Fruit fly (Drosophila melanogaster) whole organism, embryonic: ENCODE results near the gene Bsg.

Source experiments
- Asciz ChIP-seq: fragments of 200-800 bp; sonication (Bioruptor generic); optimal IDR thresholded peaks from 2 replicates; lab custom pipeline; 2017; ENCODE audit warnings: missing biosample characterization, mild to moderate bottlenecking, missing genetic modification characterization, missing genetic modification reagents
- CG10267 ChIP-seq: fragments of 200-800 bp; sonication (Bioruptor generic); optimal IDR thresholded peaks from 2 replicates; lab custom pipeline; 2018; ENCODE audit warnings: missing biosample characterization, mild to moderate bottlenecking, missing genetic modification characterization, moderate library complexity
- CG11723 ChIP-seq: fragments of 200-800 bp; sonication (Bioruptor generic); optimal IDR thresholded peaks from 2 replicates; lab custom pipeline; 2017; ENCODE audit warnings: missing biosample characterization, mild to moderate bottlenecking, missing genetic modification characterization
- CG12942 ChIP-seq: fragments of 200-800 bp; sonication (Bioruptor generic); optimal IDR thresholded peaks from 3 replicates; lab custom pipeline; 2016; ENCODE audit warnings: missing biosample characterization, missing genetic modification characterization
- CG15514 ChIP-seq: fragments of 200-800 bp; sonication (Bioruptor generic); optimal IDR thresholded peaks from 3 replicates; lab custom pipeline; 2017; ENCODE audit warnings: missing biosample characterization, missing genetic modification characterization, mild to moderate bottlenecking, moderate library complexity, missing genetic modification reagents
- CG1602 ChIP-seq: fragments of 200-800 bp; sonication (Bioruptor generic); optimal IDR thresholded peaks from 3 replicates; lab custom pipeline; 2016; ENCODE audit warnings: missing biosample characterization, missing genetic modification characterization
- CG16779 ChIP-seq: fragments of 200-800 bp; sonication (Bioruptor generic); IDR thresholded peaks from 2 replicates; pipeline ENCODE4 v1.3.6; 2022; ENCODE audit warnings: missing biosample characterization, missing genetic modification characterization
- CG16815 ChIP-seq: fragments of 200-800 bp; sonication (Bioruptor generic); optimal IDR thresholded peaks from 3 replicates; lab custom pipeline; 2017; ENCODE audit warnings: missing biosample characterization, mild to moderate bottlenecking, missing genetic modification characterization
- CG18476 ChIP-seq: fragments of 200-800 bp; sonication (Bioruptor generic); optimal IDR thresholded peaks from 2 replicates; lab custom pipeline; 2016; ENCODE audit warnings: missing biosample characterization, mild to moderate bottlenecking, missing genetic modification characterization
- CG2875 ChIP-seq: fragments of 200-800 bp; sonication (Bioruptor generic); optimal IDR thresholded peaks from 2 replicates; lab custom pipeline; 2017; ENCODE audit warnings: missing biosample characterization, mild to moderate bottlenecking, missing genetic modification characterization, missing genetic modification reagents
- CG30403 ChIP-seq: fragments of 200-800 bp; sonication (Bioruptor generic); optimal IDR thresholded peaks from 3 replicates; lab custom pipeline; 2016; ENCODE audit warnings: missing biosample characterization, missing genetic modification characterization
- CG3847 ChIP-seq: fragments of 200-800 bp; sonication (Bioruptor generic); IDR thresholded peaks from 2 replicates; pipeline ENCODE4 v1.3.6; 2022; ENCODE audit warnings: missing biosample characterization, missing genetic modification characterization
- CG4707 ChIP-seq: fragments of 200-800 bp; sonication (Bioruptor generic); optimal IDR thresholded peaks from 2 replicates; lab custom pipeline; 2018; ENCODE audit warnings: missing biosample characterization, mild to moderate bottlenecking, missing genetic modification characterization, moderate library complexity
- CG6254 ChIP-seq: fragments of 200-800 bp; sonication (Bioruptor generic); optimal IDR thresholded peaks from 3 replicates; lab custom pipeline; 2017; ENCODE audit warnings: mild to moderate bottlenecking, missing biosample characterization, missing genetic modification reagents, missing genetic modification characterization
- CG6683 ChIP-seq: fragments of 200-800 bp; sonication (Bioruptor generic); optimal IDR thresholded peaks from 2 replicates; lab custom pipeline; 2017; ENCODE audit warnings: missing biosample characterization, mild to moderate bottlenecking, missing genetic modification characterization, missing genetic modification reagents
- CG7745 ChIP-seq: fragments of 200-800 bp; sonication (Bioruptor generic); optimal IDR thresholded peaks from 2 replicates; lab custom pipeline; 2018; ENCODE audit warnings: missing biosample characterization, mild to moderate bottlenecking, missing genetic modification characterization, moderate library complexity
- CG7963 ChIP-seq: fragments of 200-800 bp; sonication (Bioruptor generic); IDR thresholded peaks from 3 replicates; pipeline ENCODE4 v1.3.6; 2022; ENCODE audit warnings: missing biosample characterization, missing genetic modification characterization; ENCODE audit not compliant: partially characterized antibody
- CG8359 ChIP-seq: fragments of 200-800 bp; sonication (Bioruptor generic); optimal IDR thresholded peaks from 2 replicates; lab custom pipeline; 2017; ENCODE audit warnings: missing biosample characterization, mild to moderate bottlenecking, missing genetic modification characterization, borderline replicate concordance
- CG8924 ChIP-seq: fragments of 200-800 bp; optimal IDR thresholded peaks from 3 replicates; lab custom pipeline; 2019; ENCODE audit warnings: missing biosample characterization, mild to moderate bottlenecking, missing genetic modification characterization, moderate library complexity
- CG9437 ChIP-seq: fragments of 200-800 bp; sonication (Bioruptor generic); optimal IDR thresholded peaks from 2 replicates; lab custom pipeline; 2018; ENCODE audit warnings: missing biosample characterization, mild to moderate bottlenecking, missing genetic modification characterization
- Dfd ChIP-seq, 2 experiments: fragments of >200 bp; optimal IDR thresholded peaks; 2 replicates each; lab custom pipeline; 2017; ENCODE audit warnings: missing biosample characterization in 2 of 2, missing genetic modification characterization in 2 of 2
- Doc2 ChIP-seq: fragments of 200-800 bp; sonication (Bioruptor generic); IDR thresholded peaks from 2 replicates; pipeline ENCODE4 v1.3.6; 2022; ENCODE audit warnings: missing biosample characterization, missing genetic modification characterization
- GATAe ChIP-seq: fragments of 200-800 bp; sonication (Bioruptor generic); conservative IDR thresholded peaks from 2 replicates; pipeline ENCODE4 v1.3.6; 2022; ENCODE audit warnings: missing biosample characterization, missing genetic modification characterization
- Jarid2 ChIP-seq: fragments of 200-800 bp; sonication (Bioruptor generic); optimal IDR thresholded peaks from 3 replicates; lab custom pipeline; 2017; ENCODE audit warnings: mild to moderate bottlenecking, missing biosample characterization, missing genetic modification reagents, missing genetic modification characterization
- Lim3 ChIP-seq: fragments of 200-800 bp; sonication (Bioruptor generic); IDR thresholded peaks from 2 replicates; pipeline ENCODE4 v1.3.6; 2022; ENCODE audit warnings: missing biosample characterization, missing genetic modification characterization
- Mes4 ChIP-seq: fragments of 200-800 bp; sonication (Bioruptor generic); optimal IDR thresholded peaks from 2 replicates; lab custom pipeline; 2016; ENCODE audit warnings: missing biosample characterization, missing genetic modification characterization
- Oli ChIP-seq: fragments of 200-800 bp; sonication (Bioruptor generic); optimal IDR thresholded peaks from 2 replicates; lab custom pipeline; 2018; ENCODE audit warnings: missing biosample characterization, mild to moderate bottlenecking, missing genetic modification characterization, moderate library complexity
- Ravus ChIP-seq: fragments of 200-800 bp; sonication (Bioruptor generic); IDR thresholded peaks from 2 replicates; pipeline ENCODE4 v1.3.6; 2022; ENCODE audit warnings: missing biosample characterization, missing genetic modification characterization
- Rfx ChIP-seq: fragments of 200-800 bp; sonication (Bioruptor generic); IDR thresholded peaks from 2 replicates; pipeline ENCODE4 v1.3.6; 2022; ENCODE audit warnings: missing biosample characterization, missing genetic modification characterization
- Sox100B ChIP-seq: fragments of 200-800 bp; sonication (Bioruptor generic); optimal IDR thresholded peaks from 3 replicates; lab custom pipeline; 2018; ENCODE audit warnings: missing biosample characterization, mild to moderate bottlenecking, missing genetic modification characterization
- bsh ChIP-seq, 2 experiments: fragments of 200-800 bp; sonication (Bioruptor generic); optimal IDR thresholded peaks; 2 replicates each; lab custom pipeline; 2017 to 2018; ENCODE audit warnings: mild to moderate bottlenecking in 2 of 2, missing biosample characterization in 2 of 2, missing genetic modification characterization in 2 of 2, moderate library complexity in 1 of 2
- chif ChIP-seq, 2 experiments: fragments of 200-800 bp; sonication (Bioruptor generic); optimal IDR thresholded peaks; 3 replicates each; lab custom pipeline; 2016; ENCODE audit warnings: missing biosample characterization in 2 of 2, missing genetic modification characterization in 2 of 2
- chm ChIP-seq: fragments of 200-800 bp; sonication (Bioruptor generic); IDR thresholded peaks from 2 replicates; pipeline ENCODE4 v1.3.6; 2022; ENCODE audit warnings: missing biosample characterization, missing genetic modification characterization
- croc ChIP-seq: fragments of 200-800 bp; sonication (Bioruptor generic); conservative IDR thresholded peaks from 3 replicates; pipeline ENCODE4 v1.3.6; 2022; ENCODE audit warnings: missing biosample characterization, missing genetic modification characterization
- dimm ChIP-seq: fragments of 200-800 bp; sonication (Bioruptor generic); IDR thresholded peaks from 2 replicates; pipeline ENCODE4 v1.3.6; 2022; ENCODE audit warnings: missing biosample characterization, missing genetic modification characterization
- dmrt11E ChIP-seq: fragments of 200-800 bp; sonication (Bioruptor generic); optimal IDR thresholded peaks from 3 replicates; lab custom pipeline; 2018; ENCODE audit warnings: missing biosample characterization, mild to moderate bottlenecking, missing genetic modification characterization, moderate library complexity
- exex ChIP-seq: fragments of 200-800 bp; sonication (Bioruptor generic); optimal IDR thresholded peaks from 4 replicates; lab custom pipeline; 2018; ENCODE audit warnings: missing biosample characterization, mild to moderate bottlenecking, missing genetic modification characterization, moderate library complexity
- fd102C ChIP-seq: fragments of 200-800 bp; sonication (Bioruptor generic); optimal IDR thresholded peaks from 2 replicates; lab custom pipeline; 2018; ENCODE audit warnings: missing biosample characterization, mild to moderate bottlenecking, missing genetic modification characterization, moderate library complexity
- fd3F ChIP-seq: fragments of 200-800 bp; sonication (Bioruptor generic); optimal IDR thresholded peaks from 2 replicates; lab custom pipeline; 2018; ENCODE audit warnings: missing biosample characterization, mild to moderate bottlenecking, missing genetic modification characterization, moderate library complexity
- ftz-f1 ChIP-seq: fragments of 200-800 bp; sonication (Bioruptor generic); optimal IDR thresholded peaks from 2 replicates; lab custom pipeline; 2016; ENCODE audit warnings: missing biosample characterization, missing genetic modification characterization
- her ChIP-seq: fragments of 200-800 bp; sonication (Bioruptor generic); optimal IDR thresholded peaks from 2 replicates; lab custom pipeline; 2016; ENCODE audit warnings: missing biosample characterization, missing genetic modification characterization
- odd ChIP-seq: fragments of 200-800 bp; sonication (Bioruptor generic); optimal IDR thresholded peaks from 2 replicates; lab custom pipeline; 2017; ENCODE audit warnings: missing biosample characterization, mild to moderate bottlenecking, missing genetic modification characterization
- pho ChIP-seq: fragments of 200-800 bp; sonication (Bioruptor generic); optimal IDR thresholded peaks from 2 replicates; lab custom pipeline; 2016; ENCODE audit warnings: missing biosample characterization, missing genetic modification characterization
- row ChIP-seq: fragments of 200-800 bp; sonication (Bioruptor generic); IDR thresholded peaks from 3 replicates; pipeline ENCODE4 v1.3.6; 2022; ENCODE audit warnings: missing biosample characterization, missing genetic modification characterization
- salm ChIP-seq: fragments of 200-800 bp; sonication (Bioruptor generic); optimal IDR thresholded peaks from 2 replicates; lab custom pipeline; 2018; ENCODE audit warnings: missing biosample characterization, mild to moderate bottlenecking, missing genetic modification characterization
- scrt ChIP-seq: fragments of 200-800 bp; sonication (Bioruptor generic); optimal IDR thresholded peaks from 2 replicates; lab custom pipeline; 2018; ENCODE audit warnings: missing biosample characterization, mild to moderate bottlenecking, missing genetic modification characterization, moderate library complexity
- sima ChIP-seq: fragments of 200-800 bp; sonication (Bioruptor generic); optimal IDR thresholded peaks from 2 replicates; lab custom pipeline; 2016; ENCODE audit warnings: missing biosample characterization, missing genetic modification characterization
- tap ChIP-seq: fragments of 200-800 bp; optimal IDR thresholded peaks from 3 replicates; lab custom pipeline; 2019; ENCODE audit warnings: missing biosample characterization, mild to moderate bottlenecking, missing genetic modification characterization, moderate library complexity
- ttk ChIP-seq: fragments of 200-800 bp; sonication (Bioruptor generic); IDR thresholded peaks from 2 replicates; pipeline ENCODE4 v2.1.2; 2022; ENCODE audit warnings: missing biosample characterization, missing genetic modification characterization
- wor ChIP-seq: fragments of 200-800 bp; sonication (Bioruptor generic); IDR thresholded peaks from 2 replicates; pipeline ENCODE4 v1.3.6; 2022; ENCODE audit warnings: missing biosample characterization, missing genetic modification characterization
- zfh1 ChIP-seq: fragments of 200-800 bp; sonication (Bioruptor generic); IDR thresholded peaks from 3 replicates; pipeline ENCODE4 v1.3.6; 2022; ENCODE audit warnings: missing biosample characterization, missing genetic modification characterization

Bsg gene

DNA sequence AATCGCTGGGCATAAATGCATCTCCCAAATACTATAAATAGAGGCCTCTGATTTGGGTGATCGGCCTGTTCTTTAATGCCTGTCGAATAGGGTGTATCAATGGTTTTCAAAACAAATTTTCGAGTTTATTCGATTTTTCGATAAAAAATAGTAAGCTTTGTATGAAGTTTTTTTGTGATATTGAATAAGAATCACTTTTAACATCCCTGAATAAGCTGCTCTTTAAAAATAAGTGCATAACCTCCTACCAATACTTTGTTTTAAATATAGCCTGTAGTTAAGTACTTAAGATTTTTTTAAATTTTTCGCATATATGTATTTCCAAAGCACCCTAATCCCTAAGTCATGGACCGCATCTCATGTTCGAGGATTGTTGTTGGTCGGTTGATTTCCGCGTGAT is 2.6 kb upstream of the Bsg start (continued):
- TF ChIP-seq CG18476 (GFP tag; lab: Kevin White, UChicago) (no peak), CG9437 (GFP tag; lab: Kevin White, UChicago) (peak; percentile 8), Lim3 (GFP tag; lab: Robert Waterston, UW) (no peak), Rfx (no peak), Dfd (GFP tag; optimal IDR thresholded peaks at IDR 0.05; lab: Kevin White, UChicago) (no peak), Asciz (GFP tag; lab: Kevin White, UChicago) (no peak), exex (tag; lab: Kevin White, UChicago) (no peak), row (peak; percentile 37; the same call in 1 of the 3 replicates), Ravus (no peak), her (GFP tag; lab: Kevin White, UChicago) (no peak), CG3847 (GFP tag; lab: Robert Waterston, UW) (no peak), CG6254 (GFP tag; lab: Kevin White, UChicago) (no peak), CG10267 (tag; lab: Kevin White, UChicago) (peak; percentile 12), odd (GFP tag; lab: Kevin White, UChicago) (peak; percentile 12), CG12942 (GFP tag; lab: Kevin White, UChicago) (no peak), fd3F (GFP tag; lab: Kevin White, UChicago) (no peak), CG8924 (peak; percentile 67), CG7745 (tag; lab: Kevin White, UChicago) (no peak), scrt (GFP tag; lab: Kevin White, UChicago) (no peak), Doc2 (GFP tag; lab: Robert Waterston, UW) (no peak), ftz-f1 (GFP tag; lab: Kevin White, UChicago) (no peak), CG4707 (GFP tag; lab: Kevin White, UChicago) (peak; percentile 30), Mes4 (GFP tag; lab: Kevin White, UChicago) (peak; percentile 15), dimm (no peak), CG11723 (GFP tag; lab: Kevin White, UChicago) (peak; percentile 0), chif (GFP tag; optimal IDR thresholded peaks at IDR 0.05; lab: Kevin White, UChicago) (peak in 1 of 2 experiments; percentile 18), CG6683 (no peak), zfh1 (no peak; the same call in 2 of the 3 replicates), dmrt11E (tag; lab: Kevin White, UChicago) (peak; percentile 37), CG1602 (GFP tag; lab: Kevin White, UChicago) (peak; percentile 2), Jarid2 (GFP tag; lab: Kevin White, UChicago) (no peak), CG8359 (GFP tag; lab: Kevin White, UChicago) (no peak), salm (tag; lab: Kevin White, UChicago) (no peak), croc (GFP tag; lab: Robert Waterston, UW) (no peak), bsh (GFP tag; optimal IDR thresholded peaks at IDR 0.05; lab: Kevin White, UChicago) (peak; percentile 19 to 76), CG2875 (GFP tag; lab: Kevin White, UChicago) (peak; percentile 41), CG16779 (GFP tag; lab: Robert Waterston, UW) (no peak), CG30403 (GFP tag; lab: Kevin White, UChicago) (peak; percentile 52), CG7963 (no peak), wor (no peak), sima (GFP tag; lab: Kevin White, UChicago) (no peak), Sox100B (GFP tag; lab: Kevin White, UChicago) (no peak), chm (0 out of 2 replicates have a peak, but pooled peaks have one; percentile 13), pho (GFP tag; lab: Kevin White, UChicago) (no peak), Oli (tag; lab: Kevin White, UChicago) (peak; percentile 32), ttk (GFP tag; lab: Robert Waterston, UW) (no peak), CG16815 (GFP tag; lab: Kevin White, UChicago) (no peak), tap (no peak), CG15514 (GFP tag; lab: Kevin White, UChicago) (no peak), fd102C (GFP tag; lab: Kevin White, UChicago) (no peak), GATAe (GFP tag; lab: Robert Waterston, UW) (no peak)
